Fruit fly (Drosophila melanogaster): ENCODE results near the gene NetA.

The NetA gene

dm6 chrX:14621464-14621863, 32.3 kb downstream of the NetA start (continued):
- TF ChIP-seq ac (GFP tag; optimal IDR thresholded peaks at IDR 0.05) (no peak), nerfin-1 (tag; optimal IDR thresholded peaks at IDR 0.05) (no peak), Opbp (GFP tag; IDR thresholded peaks at IDR 0.05; ENCODE audit: partially characterized antibody) (no peak), CG16779 (GFP tag; IDR thresholded peaks at IDR 0.05) (no peak), CrebB (tag; optimal IDR thresholded peaks at IDR 0.05) (no peak), CG2199 (GFP tag; IDR thresholded peaks at IDR 0.05) (no peak), CG11093 (GFP tag; IDR thresholded peaks at IDR 0.05) (no peak), sob (GFP tag; IDR thresholded peaks at IDR 0.05) (no peak), CG1529 (GFP tag; optimal IDR thresholded peaks at IDR 0.05) (no peak), tgo (GFP tag; IDR thresholded peaks at IDR 0.05) (no peak), CG12155 (GFP tag; optimal IDR thresholded peaks at IDR 0.05) (no peak), CG3407 (GFP tag; optimal IDR thresholded peaks at IDR 0.05) (no peak), CG10321 (GFP tag; IDR thresholded peaks at IDR 0.05) (no peak), Hr3 (GFP tag; optimal IDR thresholded peaks at IDR 0.05) (no peak), Tbp (GFP tag; optimal IDR thresholded peaks at IDR 0.05) (no peak), rib (GFP tag; IDR thresholded peaks at IDR 0.05) (no peak), fd96Cb (tag; optimal IDR thresholded peaks at IDR 0.05) (peak; percentile 11), CG11696 (GFP tag; IDR thresholded peaks at IDR 0.05) (no peak), D19A (tag; optimal IDR thresholded peaks at IDR 0.05) (no peak), insv (GFP tag; optimal IDR thresholded peaks at IDR 0.05) (no peak), ro (GFP tag; IDR thresholded peaks at IDR 0.05) (no peak), Mad (GFP tag; optimal IDR thresholded peaks at IDR 0.05) (no peak), bowl (GFP tag; IDR thresholded peaks at IDR 0.05) (no peak), crp (GFP tag; optimal IDR thresholded peaks at IDR 0.05) (no peak), prd (optimal IDR thresholded peaks at IDR 0.05) (no peak), prd (GFP tag; IDR thresholded peaks at IDR 0.05) (peak; percentile 52; the same call in 1 of the 3 replicates), hth (optimal IDR thresholded peaks at IDR 0.05) (no peak), org-1 (GFP tag; optimal IDR thresholded peaks at IDR 0.05) (no peak), B-H1 (GFP tag; IDR thresholded peaks at IDR 0.05) (no peak), phol (tag; optimal IDR thresholded peaks at IDR 0.05) (peak; percentile 16), CG9609 (GFP tag; optimal IDR thresholded peaks at IDR 0.05) (no peak), CG7372 (GFP tag; IDR thresholded peaks at IDR 0.05) (no peak), tna (GFP tag; IDR thresholded peaks at IDR 0.05; ENCODE audit: partially characterized antibody) (no peak), dati (GFP tag; IDR thresholded peaks at IDR 0.05) (no peak), ci (GFP tag; IDR thresholded peaks at IDR 0.05) (0 out of 3 replicates have a peak, but pooled peaks have one; percentile 37), CG10543 (GFP tag; optimal IDR thresholded peaks at IDR 0.05) (no peak), Deaf1 (tag; optimal IDR thresholded peaks at IDR 0.05) (no peak), Hr39 (optimal IDR thresholded peaks at IDR 0.05) (no peak), peb (GFP tag; IDR thresholded peaks at IDR 0.05) (no peak), CG12104 (GFP tag; optimal IDR thresholded peaks at IDR 0.05) (no peak), CG4854 (GFP tag; optimal IDR thresholded peaks at IDR 0.05) (no peak), CG3726 (GFP tag; IDR thresholded peaks at IDR 0.05) (no peak), Bgb (GFP tag; IDR thresholded peaks at IDR 0.05; ENCODE audit: partially characterized antibody) (no peak), CG17912 (GFP tag; optimal IDR thresholded peaks at IDR 0.05) (no peak), Optix (GFP tag; IDR thresholded peaks at IDR 0.05) (no peak), Pdp1 (GFP tag; optimal IDR thresholded peaks at IDR 0.05) (no peak), Xrp1 (GFP tag; IDR thresholded peaks at IDR 0.05) (no peak), CG13775 (GFP tag; optimal IDR thresholded peaks at IDR 0.05) (no peak), CG32767 (GFP tag; IDR thresholded peaks at IDR 0.05) (no peak), disco-r (GFP tag; optimal IDR thresholded peaks at IDR 0.05) (no peak), MTF-1 (GFP tag; optimal IDR thresholded peaks at IDR 0.05; ENCODE audit: borderline replicate concordance) (no peak), HLH4C (GFP tag; IDR thresholded peaks at IDR 0.05; ENCODE audit: partially characterized antibody) (no peak), CG17328 (GFP tag; IDR thresholded peaks at IDR 0.05) (no peak)
